Worm (Caenorhabditis elegans): Measurements from ENCODE around the gene syx-5.

syx-5 gene

ce11 chrV:11802508-11802907, 37.8 kb downstream of the syx-5 start (continued):
- TF ChIP-seq tra-1 (GFP tag; IDR thresholded peaks at IDR 0.05): peak; percentile 61; the same call in 1 of the 2 replicates
- peak; percentile 39 for TF ChIP-seq pqm-1 (tag; optimal IDR thresholded peaks at IDR 0.05)
- no peak for TF ChIP-seq zfp-3 (GFP tag; conservative IDR thresholded peaks at IDR 0.05)
- no peak for TF ChIP-seq nhr-6 (tag; optimal IDR thresholded peaks at IDR 0.05)
- TF ChIP-seq zag-1 (tag; optimal IDR thresholded peaks at IDR 0.05): no peak
- peak; percentile 87 for TF ChIP-seq aha-1 (tag)
- peak; percentile 83 to 94 for TF ChIP-seq mdl-1 (tag; optimal IDR thresholded peaks at IDR 0.05)
- peak; percentile 24 for TF ChIP-seq nhr-237 (tag; optimal IDR thresholded peaks at IDR 0.05)
- no peak for TF ChIP-seq zip-2 (tag; optimal IDR thresholded peaks at IDR 0.05)
- no peak for TF ChIP-seq Y105C5A.15 (GFP tag; IDR thresholded peaks at IDR 0.05)
- TF ChIP-seq nhr-76 (tag; optimal IDR thresholded peaks at IDR 0.05): no peak
- peak; percentile 65 for TF ChIP-seq nhr-102 (tag; optimal IDR thresholded peaks at IDR 0.05)
- TF ChIP-seq zip-11 (GFP tag; IDR thresholded peaks at IDR 0.05): no peak
- TF ChIP-seq lin-38 (GFP tag; IDR thresholded peaks at IDR 0.05): no peak
- TF ChIP-seq hmg-1.1 (GFP tag; IDR thresholded peaks at IDR 0.05): 0 out of 2 replicates have a peak, but pooled peaks have one; percentile 11
- peak in 1 of 2 experiments; percentile 73 for TF ChIP-seq lsy-2 (tag; optimal IDR thresholded peaks at IDR 0.05)

- no peak for TF ChIP-seq ceh-44 (GFP tag; IDR thresholded peaks at IDR 0.05)
- no peak for TF ChIP-seq nhr-76 (tag; optimal IDR thresholded peaks at IDR 0.05)
- no peak for TF ChIP-seq dpl-1 (GFP tag; optimal IDR thresholded peaks at IDR 0.05)
- TF ChIP-seq nhr-28 (tag; optimal IDR thresholded peaks at IDR 0.05): peak; percentile 49
- no peak for TF ChIP-seq zip-11 (GFP tag; IDR thresholded peaks at IDR 0.05)
- TF ChIP-seq tra-1 (GFP tag; IDR thresholded peaks at IDR 0.05): no peak; the same call in 1 of the 2 replicates
- TF ChIP-seq attf-4 (tag; optimal IDR thresholded peaks at IDR 0.05): no peak
- TF ChIP-seq rbr-2 (tag; optimal IDR thresholded peaks at IDR 0.05): no peak
- TF ChIP-seq mep-1 (tag; optimal IDR thresholded peaks at IDR 0.05): no peak
- no peak for TF ChIP-seq vab-7 (GFP tag; IDR thresholded peaks at IDR 0.05)
- TF ChIP-seq lin-38 (GFP tag; IDR thresholded peaks at IDR 0.05): no peak
- no peak for TF ChIP-seq lir-3 (tag; optimal IDR thresholded peaks at IDR 0.05)
- no peak for TF ChIP-seq fos-1 (tag; optimal IDR thresholded peaks at IDR 0.05)
- peak; percentile 33 for TF ChIP-seq nhr-25 (tag; optimal IDR thresholded peaks at IDR 0.05; ENCODE audit: borderline replicate concordance, insufficient read depth)
- TF ChIP-seq ceh-62 (tag; optimal IDR thresholded peaks at IDR 0.05): no peak
- peak; percentile 8 for TF ChIP-seq nhr-48 (tag; optimal IDR thresholded peaks at IDR 0.05)
- no peak for TF ChIP-seq lin-39 (tag; optimal IDR thresholded peaks at IDR 0.05)
- peak; percentile 37 for TF ChIP-seq cey-2 (tag; optimal IDR thresholded peaks at IDR 0.05; ENCODE audit: borderline replicate concordance, insufficient read depth)
- TF ChIP-seq dmd-6 (GFP tag; IDR thresholded peaks at IDR 0.05): peak; percentile 70
- TF ChIP-seq Y5F2A.4 (GFP tag; optimal IDR thresholded peaks at IDR 0.05): no peak
- no peak for TF ChIP-seq nhr-237 (tag; optimal IDR thresholded peaks at IDR 0.05)
- no peak for TF ChIP-seq nhr-102 (tag; optimal IDR thresholded peaks at IDR 0.05)
- no peak for TF ChIP-seq F26F4.8 (GFP tag; conservative IDR thresholded peaks at IDR 0.05)
- TF ChIP-seq nhr-6 (tag; optimal IDR thresholded peaks at IDR 0.05): no peak
- TF ChIP-seq nhr-10 (tag; optimal IDR thresholded peaks at IDR 0.05): no peak
- no peak for TF ChIP-seq ZK337.2 (GFP tag; IDR thresholded peaks at IDR 0.05)
- TF ChIP-seq daf-8 (GFP tag; IDR thresholded peaks at IDR 0.05): no peak
- TF ChIP-seq ceh-20 (GFP tag; IDR thresholded peaks at IDR 0.05): peak; percentile 66; the same call in 1 of the 2 replicates
- TF ChIP-seq mxl-3 (GFP tag; optimal IDR thresholded peaks at IDR 0.05): no peak
- TF ChIP-seq lsy-2 (tag; optimal IDR thresholded peaks at IDR 0.05): peak in 1 of 2 experiments; percentile 48
- no peak for TF ChIP-seq lin-29 (GFP tag; IDR thresholded peaks at IDR 0.05)
- peak; percentile 78 for TF ChIP-seq ztf-7 (tag; optimal IDR thresholded peaks at IDR 0.05)
- TF ChIP-seq ctbp-1 (GFP tag; IDR thresholded peaks at IDR 0.05): no peak
- TF ChIP-seq nhr-41 (GFP tag; IDR thresholded peaks at IDR 0.05): no peak
- no peak for TF ChIP-seq hif-1 (tag; optimal IDR thresholded peaks at IDR 0.05)
- TF ChIP-seq pqm-1 (tag; optimal IDR thresholded peaks at IDR 0.05): no peak
- no peak for TF ChIP-seq pha-4 (GFP tag; IDR thresholded peaks at IDR 0.05)
- no peak for TF ChIP-seq pha-4 (tag; optimal IDR thresholded peaks at IDR 0.05)
- peak in 1 of 2 experiments; percentile 63 for TF ChIP-seq mdl-1 (tag; optimal IDR thresholded peaks at IDR 0.05)
- no peak for TF ChIP-seq F37D6.2 (tag; optimal IDR thresholded peaks at IDR 0.05)
- TF ChIP-seq ZK546.5 (tag; optimal IDR thresholded peaks at IDR 0.05): no peak
- TF ChIP-seq daf-12 (tag; optimal IDR thresholded peaks at IDR 0.05): no peak
- TF ChIP-seq zag-1 (tag; optimal IDR thresholded peaks at IDR 0.05): no peak
- TF ChIP-seq gei-8 (GFP tag; optimal IDR thresholded peaks at IDR 0.05): peak; percentile 55
Observed at ce11 chrV:11803518-11803994, 38.9 kb downstream of the syx-5 start.
